Worm (Caenorhabditis elegans): ENCODE data around the gene srh-105.
A peak's percentile ranks its signal among the peaks of the same experiment; 100 is the strongest.

srh-105 gene

DNA sequence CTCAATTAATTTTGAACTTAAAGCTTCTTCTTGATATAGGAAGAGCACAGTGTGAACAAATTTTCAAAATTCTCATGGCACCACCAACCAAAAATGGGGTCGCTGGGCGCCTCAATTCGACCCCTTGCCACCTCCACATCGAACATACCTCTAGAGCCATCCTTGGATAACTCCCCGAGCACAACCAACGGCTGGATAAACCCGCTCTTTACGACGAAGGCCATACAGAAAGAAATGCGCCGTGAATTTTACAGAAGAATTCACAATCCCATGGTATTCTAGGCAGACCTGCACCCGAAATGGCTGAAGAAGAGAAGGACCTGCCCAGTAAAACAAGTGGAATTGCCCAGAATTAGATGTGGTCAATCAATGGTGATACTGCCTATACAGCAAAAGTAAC lies 6.5 kb downstream of the srh-105 start:
- peak in 1 of 2 experiments; percentile 82 for TF ChIP-seq unc-62 (GFP tag; optimal IDR thresholded peaks at IDR 0.05 in 1 of 2)
- TF ChIP-seq unc-62 (tag; optimal IDR thresholded peaks at IDR 0.05) = no peak
- no peak for TF ChIP-seq ceh-32 (tag; optimal IDR thresholded peaks at IDR 0.05; ENCODE audit: poor library complexity)
- peak; percentile 60 for TF ChIP-seq aha-1 (tag)

ce11 chrII:495124-495523 lies 14.0 kb downstream of the srh-105 start, which contains the start of gene sms-5:
TSS of gene sms-5 (plus strand) at chrII:495424.
- TF ChIP-seq ceh-44 (GFP tag; IDR thresholded peaks at IDR 0.05) (no peak), lsy-2 (tag; optimal IDR thresholded peaks at IDR 0.05) (no peak), spr-3 (GFP tag; optimal IDR thresholded peaks at IDR 0.05) (no peak), tra-1 (GFP tag; IDR thresholded peaks at IDR 0.05) (no peak), nhr-77 (tag; optimal IDR thresholded peaks at IDR 0.05) (no peak), ztf-7 (tag; optimal IDR thresholded peaks at IDR 0.05) (no peak), lin-13 (GFP tag; optimal IDR thresholded peaks at IDR 0.05) (no peak), jun-1 (tag; optimal IDR thresholded peaks at IDR 0.05) (no peak), ceh-20 (GFP tag; IDR thresholded peaks at IDR 0.05) (no peak)

ce11 chrII:484328-484916 lies 24.7 kb downstream of the srh-105 start, which contains the start of the genes gldi-1 and prp-21:
TSS of gene gldi-1 (minus strand) at chrII:484378.
TSS of gene prp-21 (plus strand) at chrII:484866.
- no peak for TF ChIP-seq F44E2.7 (GFP tag; IDR thresholded peaks at IDR 0.05)
- TF ChIP-seq ztf-11 (tag; optimal IDR thresholded peaks at IDR 0.05) = no peak
- TF ChIP-seq F49E8.2 (tag; optimal IDR thresholded peaks at IDR 0.05; ENCODE audit: borderline replicate concordance) = no peak
- peak in 1 of 2 experiments; percentile 44 for TF ChIP-seq lsy-2 (tag; optimal IDR thresholded peaks at IDR 0.05)
- TF ChIP-seq lin-38 (GFP tag; IDR thresholded peaks at IDR 0.05) = peak; percentile 60
- no peak for TF ChIP-seq zag-1 (tag; optimal IDR thresholded peaks at IDR 0.05)
- no peak for TF ChIP-seq spr-3 (GFP tag; optimal IDR thresholded peaks at IDR 0.05)
- no peak for TF ChIP-seq lin-1 (GFP tag; IDR thresholded peaks at IDR 0.05)
- TF ChIP-seq hif-1 (tag; optimal IDR thresholded peaks at IDR 0.05) = peak in 1 of 2 experiments; percentile 71
- TF ChIP-seq ceh-62 (tag; optimal IDR thresholded peaks at IDR 0.05) = no peak
- TF ChIP-seq ctbp-1 (GFP tag; IDR thresholded peaks at IDR 0.05) = no peak
- peak; percentile 21 for TF ChIP-seq mep-1 (tag; optimal IDR thresholded peaks at IDR 0.05)
- peak; percentile 9 for TF ChIP-seq unc-130 (GFP tag; optimal IDR thresholded peaks at IDR 0.05)
- TF ChIP-seq dpl-1 (GFP tag; optimal IDR thresholded peaks at IDR 0.05) = peak; percentile 46
- TF ChIP-seq ces-1 (GFP tag; optimal IDR thresholded peaks at IDR 0.05) = peak; percentile 22
- TF ChIP-seq F37D6.2 (tag; optimal IDR thresholded peaks at IDR 0.05) = no peak

DNA sequence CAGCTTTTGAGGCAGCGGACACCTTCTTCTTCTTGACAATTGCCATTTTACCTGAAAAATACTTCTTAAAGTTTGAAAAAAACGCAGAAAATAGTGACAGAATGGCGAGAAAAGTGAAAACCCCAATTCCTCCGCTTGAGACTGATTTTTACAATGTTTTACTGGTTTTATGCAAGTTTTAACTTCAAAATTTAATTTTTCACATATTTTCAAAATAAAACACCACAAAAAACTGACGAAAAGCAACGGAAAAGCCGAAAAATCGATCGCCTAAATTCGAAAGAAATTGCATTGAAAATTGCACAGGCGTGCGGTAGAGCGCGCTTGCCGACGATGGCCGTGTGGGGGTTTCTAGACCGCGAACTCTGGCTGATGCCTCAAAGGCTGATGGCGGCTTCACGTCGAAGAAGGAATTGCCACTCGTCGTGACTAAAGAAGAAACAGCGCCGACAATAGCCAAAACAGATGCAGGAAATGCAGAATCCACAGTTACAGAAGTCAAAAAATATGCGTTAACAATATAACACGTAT lies 33.2 kb downstream of the srh-105 start, which contains the start of gene nsun-1:
Gene nsun-1 (minus strand): TSS at position 51 of the 531 bp plus-strand sequence.
- TF ChIP-seq ceh-32 (tag; optimal IDR thresholded peaks at IDR 0.05; ENCODE audit: poor library complexity) (no peak), mep-1 (tag; optimal IDR thresholded peaks at IDR 0.05) (peak; percentile 0), T20F7.1 (GFP tag; optimal IDR thresholded peaks at IDR 0.05) (no peak), nhr-28 (tag; optimal IDR thresholded peaks at IDR 0.05) (peak; percentile 35), tra-1 (GFP tag; IDR thresholded peaks at IDR 0.05) (no peak), nhr-77 (tag; optimal IDR thresholded peaks at IDR 0.05) (peak; percentile 4), dpl-1 (GFP tag; optimal IDR thresholded peaks at IDR 0.05) (peak; percentile 40), D1046.2 (GFP tag; IDR thresholded peaks at IDR 0.05) (peak; percentile 79), lsy-2 (tag; optimal IDR thresholded peaks at IDR 0.05) (peak in 1 of 2 experiments; percentile 62), unc-130 (GFP tag; optimal IDR thresholded peaks at IDR 0.05) (peak; percentile 79), nhr-41 (GFP tag; IDR thresholded peaks at IDR 0.05) (no peak), ZK337.2 (GFP tag; IDR thresholded peaks at IDR 0.05) (0 out of 2 replicates have a peak, but pooled peaks have one; percentile 11), egl-43 (GFP tag; IDR thresholded peaks at IDR 0.05) (no peak), lin-13 (GFP tag; optimal IDR thresholded peaks at IDR 0.05) (peak; percentile 55), hif-1 (tag; optimal IDR thresholded peaks at IDR 0.05) (peak in 1 of 2 experiments; percentile 78), dmd-6 (GFP tag; IDR thresholded peaks at IDR 0.05) (0 out of 2 replicates have a peak, but pooled peaks have one; percentile 21), lin-38 (GFP tag; IDR thresholded peaks at IDR 0.05) (peak; percentile 94), lir-3 (tag; optimal IDR thresholded peaks at IDR 0.05) (no peak), hmg-1.1 (GFP tag; IDR thresholded peaks at IDR 0.05) (0 out of 2 replicates have a peak, but pooled peaks have one; percentile 48), zfp-3 (GFP tag; conservative IDR thresholded peaks at IDR 0.05) (no peak), arid-1 (GFP tag; conservative IDR thresholded peaks at IDR 0.05) (no peak), mes-2 (tag; optimal IDR thresholded peaks at IDR 0.05; ENCODE audit: poor library complexity, severe bottlenecking) (peak; percentile 94), hlh-30 (tag; optimal IDR thresholded peaks at IDR 0.05; ENCODE audit: insufficient read depth) (peak; percentile 5), nhr-11 (tag; optimal IDR thresholded peaks at IDR 0.05) (no peak), mxl-3 (GFP tag; optimal IDR thresholded peaks at IDR 0.05) (peak; percentile 42), ceh-28 (tag; optimal IDR thresholded peaks at IDR 0.05) (no peak)

Data from whole organism, L4 larva.